Fruit fly (Drosophila melanogaster): ENCODE data around the gene CG32264.

The CG32264 gene

dm6 chr3L:3826541-3826940 lies 20.3 kb upstream of the CG32264 start (continued):
- TF ChIP-seq CG11093 (GFP tag; IDR thresholded peaks at IDR 0.05), result 0 out of 3 replicates have a peak, but pooled peaks have one; percentile 9
- TF ChIP-seq bab2 (GFP tag; optimal IDR thresholded peaks at IDR 0.05), result peak; percentile 23
- peak; percentile 5 for TF ChIP-seq Lhr (GFP tag; optimal IDR thresholded peaks at IDR 0.05)
- TF ChIP-seq CG4404 (GFP tag; IDR thresholded peaks at IDR 0.05), result peak; percentile 50
- TF ChIP-seq Sin3A (optimal IDR thresholded peaks at IDR 0.05), result no peak
- TF ChIP-seq otp (GFP tag; IDR thresholded peaks at IDR 0.05), result 0 out of 3 replicates have a peak, but pooled peaks have one; percentile 38
- TF ChIP-seq Elba2 (GFP tag; optimal IDR thresholded peaks at IDR 0.05), result no peak
- TF ChIP-seq CG2129 (GFP tag; IDR thresholded peaks at IDR 0.05; ENCODE audit: partially characterized antibody), result no peak
- TF ChIP-seq CG15269 (tag; optimal IDR thresholded peaks at IDR 0.05), result peak; percentile 92
- peak; percentile 66 for TF ChIP-seq seq (GFP tag; IDR thresholded peaks at IDR 0.05)
- peak; percentile 43 for TF ChIP-seq CG4820 (GFP tag; optimal IDR thresholded peaks at IDR 0.05)
- TF ChIP-seq CG34224 (GFP tag; IDR thresholded peaks at IDR 0.05; ENCODE audit: partially characterized antibody), result no peak
- no peak for TF ChIP-seq pan (optimal IDR thresholded peaks at IDR 0.05)
- TF ChIP-seq pan (GFP tag; optimal IDR thresholded peaks at IDR 0.05 in 1 of 2, IDR thresholded peaks at IDR 0.05 in 1 of 2), result peak in 1 of 2 experiments; percentile 90
- TF ChIP-seq MTF-1 (GFP tag; optimal IDR thresholded peaks at IDR 0.05; ENCODE audit: borderline replicate concordance), result peak; percentile 29
- TF ChIP-seq Med (GFP tag), result peak; percentile 74
- TF ChIP-seq caup (GFP tag; optimal IDR thresholded peaks at IDR 0.05; ENCODE audit: severe bottlenecking), result peak; percentile 84
- no peak for TF ChIP-seq CG33557 (GFP tag; optimal IDR thresholded peaks at IDR 0.05)
- 0 out of 4 replicates have a peak, but pooled peaks have one; percentile 34 for TF ChIP-seq chinmo (GFP tag; IDR thresholded peaks at IDR 0.05; ENCODE audit: partially characterized antibody)
- TF ChIP-seq exex (tag; optimal IDR thresholded peaks at IDR 0.05), result peak; percentile 42
- TF ChIP-seq CG8478 (optimal IDR thresholded peaks at IDR 0.05), result no peak
- peak; percentile 79 for TF ChIP-seq fd3F (GFP tag; optimal IDR thresholded peaks at IDR 0.05)
- TF ChIP-seq her (GFP tag; optimal IDR thresholded peaks at IDR 0.05), result no peak
- peak; percentile 27 for TF ChIP-seq chn (GFP tag; optimal IDR thresholded peaks at IDR 0.05)
- no peak for TF ChIP-seq Bteb2 (GFP tag; optimal IDR thresholded peaks at IDR 0.05)
- TF ChIP-seq CG1602 (GFP tag; optimal IDR thresholded peaks at IDR 0.05), result peak; percentile 69
- TF ChIP-seq scrt (GFP tag; optimal IDR thresholded peaks at IDR 0.05), result peak; percentile 78
- no peak for TF ChIP-seq cad (GFP tag; optimal IDR thresholded peaks at IDR 0.05)
- TF ChIP-seq crc (GFP tag; optimal IDR thresholded peaks at IDR 0.05), result no peak
- TF ChIP-seq CG17802 (tag; optimal IDR thresholded peaks at IDR 0.05), result peak; percentile 23
- TF ChIP-seq NfI (GFP tag; optimal IDR thresholded peaks at IDR 0.05), result no peak
- TF ChIP-seq kay (GFP tag; optimal IDR thresholded peaks at IDR 0.05), result peak; percentile 26
- peak; percentile 84 for TF ChIP-seq CG10979 (tag; optimal IDR thresholded peaks at IDR 0.05)
- TF ChIP-seq sens-2 (GFP tag; IDR thresholded peaks at IDR 0.05), result no peak
- TF ChIP-seq HLH3B (GFP tag; IDR thresholded peaks at IDR 0.05), result peak; percentile 87
- TF ChIP-seq sc (optimal IDR thresholded peaks at IDR 0.05), result no peak
- peak; percentile 58 for TF ChIP-seq sc (GFP tag; optimal IDR thresholded peaks at IDR 0.05)
- peak; percentile 73 for TF ChIP-seq CG17328 (GFP tag; IDR thresholded peaks at IDR 0.05)
- peak; percentile 94 for TF ChIP-seq lab (GFP tag; optimal IDR thresholded peaks at IDR 0.05)
- no peak for TF ChIP-seq hbn (GFP tag; IDR thresholded peaks at IDR 0.05; ENCODE audit: partially characterized antibody)
- peak; percentile 69 for TF ChIP-seq CG14667 (GFP tag; IDR thresholded peaks at IDR 0.05)
- TF ChIP-seq org-1 (GFP tag; optimal IDR thresholded peaks at IDR 0.05), result peak; percentile 75
- TF ChIP-seq ken (GFP tag; IDR thresholded peaks at IDR 0.05), result peak; percentile 50; the same call in 1 of the 3 replicates
- TF ChIP-seq Ptx1 (GFP tag; IDR thresholded peaks at IDR 0.05), result peak; percentile 74
- TF ChIP-seq C15 (GFP tag; IDR thresholded peaks at IDR 0.05), result peak; percentile 55; the same call in 1 of the 3 replicates
- TF ChIP-seq Hey (tag; optimal IDR thresholded peaks at IDR 0.05), result no peak
- TF ChIP-seq Aef1 (GFP tag; IDR thresholded peaks at IDR 0.05), result peak; percentile 70
- TF ChIP-seq CG10543 (GFP tag; optimal IDR thresholded peaks at IDR 0.05), result peak; percentile 46
- no peak for TF ChIP-seq pita (GFP tag; optimal IDR thresholded peaks at IDR 0.05)
- TF ChIP-seq sqz (GFP tag; optimal IDR thresholded peaks at IDR 0.05), result peak; percentile 70
- TF ChIP-seq CG1233 (GFP tag; optimal IDR thresholded peaks at IDR 0.05), result peak; percentile 17
- TF ChIP-seq CG2712 (tag; optimal IDR thresholded peaks at IDR 0.05), result peak; percentile 88
